Worm (Caenorhabditis elegans) whole organism, L1 larva: Measurements from ENCODE around the gene srh-265.

Experiments
- C16A3.4 ChIP-seq: fragments of 150-350 bp; optimal IDR thresholded peaks from 2 replicates; lab custom pipeline; 2014; ENCODE audit warnings: missing biosample characterization, missing genetic modification characterization
- Y116A8C.19 ChIP-seq: sonication (generic microtip); optimal IDR thresholded peaks from 2 replicates; lab custom pipeline; 2016; ENCODE audit warnings: missing compliant biosample characterization, missing genetic modification characterization, borderline replicate concordance
- aha-1 ChIP-seq: fragments of 150-350 bp; optimal IDR thresholded peaks from 2 replicates; lab custom pipeline; 2014; ENCODE audit warnings: missing biosample characterization, missing genetic modification characterization
- blmp-1 ChIP-seq: fragments of 150-350 bp; optimal IDR thresholded peaks from 2 replicates; lab custom pipeline; 2014; ENCODE audit warnings: missing biosample characterization, missing genetic modification characterization
- ceh-63 ChIP-seq: fragments of 200-800 bp; sonication (Bioruptor generic); optimal IDR thresholded peaks from 2 replicates; lab custom pipeline; 2018; ENCODE audit warnings: mild to moderate bottlenecking, missing genetic modification characterization, missing compliant biosample characterization
- ces-1 ChIP-seq: fragments of 150-350 bp; optimal IDR thresholded peaks from 2 replicates; lab custom pipeline; 2014; ENCODE audit warnings: missing biosample characterization, missing genetic modification reagents, missing genetic modification characterization
- dpl-1 ChIP-seq, 3 experiments: fragments of 150-350 bp in 2 of 3; sonication (generic microtip) in 1 of 3; optimal IDR thresholded peaks; 2 replicates each; lab custom pipeline; 2014 to 2017; ENCODE audit warnings: missing biosample characterization in 3 of 3, missing genetic modification characterization in 3 of 3, missing genetic modification reagents in 3 of 3
- efl-1 ChIP-seq, 4 experiments: fragments of 150-350 bp; optimal IDR thresholded peaks in 3 of 4; peaks in 1 of 4; 1 replicate in 1 of 4; 2 replicates in 3 of 4; lab custom pipeline; 2014; ENCODE audit warnings: missing biosample characterization in 2 of 4, missing genetic modification characterization in 2 of 4, missing genetic modification reagents in 2 of 4
- efl-3 ChIP-seq: fragments of 200-800 bp; sonication (Bioruptor generic); optimal IDR thresholded peaks from 2 replicates; lab custom pipeline; 2018; ENCODE audit warnings: mild to moderate bottlenecking, missing genetic modification characterization, missing compliant biosample characterization
- egl-27 ChIP-seq, 2 experiments: fragments of 150-350 bp in 1 of 2; sonication (generic microtip); optimal IDR thresholded peaks; 3 replicates each; lab custom pipeline; 2017 to 2018; ENCODE audit warnings: missing biosample characterization in 2 of 2, missing genetic modification characterization in 2 of 2, missing genetic modification reagents in 2 of 2
- elt-2 ChIP-seq: sonication (generic microtip); optimal IDR thresholded peaks from 2 replicates; lab custom pipeline; 2016; ENCODE audit warnings: missing genetic modification characterization, mild to moderate bottlenecking, inconsistent platforms, missing compliant biosample characterization, missing genetic modification reagents
- fkh-10 ChIP-seq: sonication (generic microtip); optimal IDR thresholded peaks from 2 replicates; lab custom pipeline; 2017; ENCODE audit warnings: missing biosample characterization, missing genetic modification reagents, missing genetic modification characterization
- fkh-8 ChIP-seq: sonication (generic microtip); optimal IDR thresholded peaks from 2 replicates; lab custom pipeline; 2016; ENCODE audit warnings: mild to moderate bottlenecking, missing genetic modification characterization, missing compliant biosample characterization
- hpl-2 ChIP-seq: fragments of 150-350 bp; optimal IDR thresholded peaks from 2 replicates; lab custom pipeline; 2014; ENCODE audit warnings: missing biosample characterization, missing genetic modification reagents, missing genetic modification characterization
- irx-1 ChIP-seq: sonication (generic microtip); optimal IDR thresholded peaks from 2 replicates; lab custom pipeline; 2016; ENCODE audit warnings: missing genetic modification characterization, missing compliant biosample characterization
- lin-13 ChIP-seq: fragments of 150-350 bp; optimal IDR thresholded peaks from 2 replicates; lab custom pipeline; 2014; ENCODE audit warnings: missing biosample characterization, missing genetic modification reagents, missing genetic modification characterization
- lin-35 ChIP-seq, 2 experiments: fragments of 150-350 bp; optimal IDR thresholded peaks; 2 replicates each; lab custom pipeline; 2014; ENCODE audit warnings: missing biosample characterization in 2 of 2, missing genetic modification characterization in 2 of 2, missing genetic modification reagents in 2 of 2
- lin-39 ChIP-seq: fragments of 150-350 bp; optimal IDR thresholded peaks from 2 replicates; lab custom pipeline; 2014; ENCODE audit warnings: missing biosample characterization, missing genetic modification reagents, missing genetic modification characterization
- lsy-2 ChIP-seq, 2 experiments: fragments of 150-350 bp; optimal IDR thresholded peaks; 2 replicates each; lab custom pipeline; 2014; ENCODE audit warnings: missing biosample characterization in 2 of 2, missing genetic modification characterization in 2 of 2
- mdl-1 ChIP-seq, 2 experiments: fragments of 150-350 bp; optimal IDR thresholded peaks; 2 replicates each; lab custom pipeline; 2014 to 2017; ENCODE audit warnings: missing biosample characterization in 2 of 2, missing genetic modification characterization in 2 of 2, inconsistent platforms in 1 of 2
- mef-2 ChIP-seq: fragments of 150-350 bp; optimal IDR thresholded peaks from 2 replicates; lab custom pipeline; 2014; ENCODE audit warnings: missing biosample characterization, missing genetic modification characterization
- nhr-19 ChIP-seq: fragments of 200-800 bp; sonication (Bioruptor generic); conservative IDR thresholded peaks from 2 replicates; pipeline ENCODE4 v1.3.6; 2022; ENCODE audit warnings: missing genetic modification characterization, missing compliant biosample characterization
- nhr-20 ChIP-seq: sonication (generic microtip); optimal IDR thresholded peaks from 2 replicates; lab custom pipeline; 2016; ENCODE audit warnings: mild to moderate bottlenecking, missing genetic modification characterization, missing compliant biosample characterization
- nhr-47 ChIP-seq: sonication (generic microtip); optimal IDR thresholded peaks from 2 replicates; lab custom pipeline; 2016; ENCODE audit warnings: mild to moderate bottlenecking, missing genetic modification characterization, moderate library complexity, missing compliant biosample characterization
- nhr-84 ChIP-seq: sonication (generic microtip); optimal IDR thresholded peaks from 2 replicates; lab custom pipeline; 2017; ENCODE audit warnings: missing biosample characterization, missing genetic modification characterization
- rnt-1 ChIP-seq: sonication (generic microtip); optimal IDR thresholded peaks from 2 replicates; lab custom pipeline; 2016; ENCODE audit warnings: mild to moderate bottlenecking, missing genetic modification characterization, moderate library complexity, missing compliant biosample characterization
- snpc-4 ChIP-seq: fragments of 150-350 bp; optimal IDR thresholded peaks from 2 replicates; lab custom pipeline; 2014; ENCODE audit warnings: missing biosample characterization, missing genetic modification characterization
- snu-23 ChIP-seq: sonication (generic microtip); optimal IDR thresholded peaks from 2 replicates; lab custom pipeline; 2016; ENCODE audit warnings: missing genetic modification characterization, missing compliant biosample characterization
- sox-4 ChIP-seq: sonication (generic microtip); optimal IDR thresholded peaks from 2 replicates; lab custom pipeline; 2016; ENCODE audit warnings: missing genetic modification characterization, missing compliant biosample characterization
- tlp-1 ChIP-seq: fragments of 150-350 bp; optimal IDR thresholded peaks from 2 replicates; lab custom pipeline; 2014; ENCODE audit warnings: missing biosample characterization, missing genetic modification characterization
- unc-62 ChIP-seq: fragments of 150-350 bp; optimal IDR thresholded peaks from 2 replicates; lab custom pipeline; 2014; ENCODE audit warnings: missing biosample characterization, missing genetic modification reagents, missing genetic modification characterization
- unc-86 ChIP-seq: sonication (generic microtip); optimal IDR thresholded peaks from 2 replicates; lab custom pipeline; 2016; ENCODE audit warnings: missing genetic modification characterization, missing compliant biosample characterization
- xbp-1 ChIP-seq: sonication (generic microtip); optimal IDR thresholded peaks from 2 replicates; lab custom pipeline; 2016; ENCODE audit warnings: missing genetic modification characterization, missing compliant biosample characterization
- zag-1 ChIP-seq: fragments of 150-350 bp; optimal IDR thresholded peaks from 2 replicates; lab custom pipeline; 2014; ENCODE audit warnings: missing biosample characterization, missing genetic modification characterization
- zip-4 ChIP-seq: fragments of 200-800 bp; sonication (Bioruptor generic); optimal IDR thresholded peaks from 2 replicates; lab custom pipeline; 2018; ENCODE audit warnings: mild to moderate bottlenecking, missing genetic modification characterization, moderate library complexity, missing compliant biosample characterization

srh-265 gene

DNA sequence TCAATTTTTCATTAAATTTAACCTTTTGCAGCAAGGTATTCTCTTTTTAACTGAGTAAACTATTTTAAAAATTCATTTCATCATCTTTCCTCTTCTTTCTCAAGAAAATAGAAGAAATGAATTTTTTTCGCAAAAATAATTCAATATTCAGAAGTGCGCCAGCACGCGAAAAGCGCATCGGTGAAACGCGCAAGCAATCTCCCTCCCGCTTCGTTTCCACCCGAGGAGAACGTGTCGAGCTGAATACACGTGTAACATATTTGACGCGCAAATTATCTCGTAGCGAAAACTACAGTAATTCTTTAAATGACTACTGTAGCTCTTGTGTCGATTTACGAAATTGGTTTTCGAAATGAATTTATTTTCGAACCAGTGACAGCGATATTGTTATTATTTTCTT is 24.0 kb upstream of the srh-265 start:
- TF ChIP-seq snpc-4 (tag; lab: Kevin White, UChicago) (no peak), sox-4 (tag; lab: Kevin White, UChicago) (no peak), nhr-19 (GFP tag; lab: Robert Waterston, UW) (no peak), ces-1 (GFP tag; lab: Kevin White, UChicago) (no peak), efl-1 (optimal IDR thresholded peaks at IDR 0.05; lab: Kevin White, UChicago) (no peak), efl-1 (GFP tag; optimal IDR thresholded peaks at IDR 0.05 in 1 of 2; lab: Kevin White, UChicago) (no peak)

DNA sequence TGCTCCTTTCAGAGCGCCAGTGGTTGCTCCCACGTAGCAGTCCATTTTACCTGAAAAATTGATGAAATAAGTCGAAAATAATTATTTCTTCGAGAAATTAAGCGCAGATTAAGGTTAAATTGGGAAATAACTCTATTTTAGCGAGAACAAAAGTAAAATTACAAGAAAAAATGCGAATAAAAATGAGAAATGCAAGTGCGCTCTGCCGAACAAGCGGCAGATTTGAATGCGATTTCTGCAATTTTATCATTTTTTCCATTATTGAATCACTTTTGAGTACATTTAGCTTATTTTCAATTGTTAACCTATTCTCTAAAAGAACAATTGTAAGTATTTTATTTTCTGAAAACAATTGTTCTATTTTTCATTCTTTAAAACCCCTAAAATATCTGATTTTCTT is 21.1 kb upstream of the srh-265 start, which contains the start of gene T06E6.1:
T06E6.1 (minus strand) TSS at position 56 of the 400 bp plus-strand sequence.
- TF ChIP-seq sox-4 (tag; lab: Kevin White, UChicago) = no peak
- TF ChIP-seq lin-35 (GFP tag; optimal IDR thresholded peaks at IDR 0.05; lab: Kevin White, UChicago) = peak; percentile 68 to 90
- TF ChIP-seq tlp-1 (tag; lab: Kevin White, UChicago) = no peak
- no peak for TF ChIP-seq fkh-10 (GFP tag; lab: Kevin White, UChicago)
- TF ChIP-seq mef-2 (tag; lab: Kevin White, UChicago) = no peak
- no peak for TF ChIP-seq C16A3.4 (tag; lab: Kevin White, UChicago)
- TF ChIP-seq efl-3 (GFP tag; lab: Kevin White, UChicago) = no peak
- no peak for TF ChIP-seq snu-23
- no peak for TF ChIP-seq nhr-47 (tag; lab: Kevin White, UChicago)
- no peak for TF ChIP-seq blmp-1 (tag; lab: Kevin White, UChicago)
- no peak for TF ChIP-seq mdl-1 (tag; optimal IDR thresholded peaks at IDR 0.05; lab: Kevin White, UChicago)
- TF ChIP-seq egl-27 (tag; optimal IDR thresholded peaks at IDR 0.05; lab: Kevin White, UChicago) = no peak
- no peak for TF ChIP-seq nhr-20 (tag; lab: Kevin White, UChicago)
- TF ChIP-seq aha-1 (tag; lab: Kevin White, UChicago) = no peak
- TF ChIP-seq nhr-84 (tag; lab: Kevin White, UChicago) = no peak
- TF ChIP-seq fkh-8 = no peak
- peak; percentile 39 to 78 for TF ChIP-seq efl-1 (optimal IDR thresholded peaks at IDR 0.05; lab: Kevin White, UChicago)
- peak; percentile 86 to 98 for TF ChIP-seq efl-1 (GFP tag; optimal IDR thresholded peaks at IDR 0.05 in 1 of 2; lab: Kevin White, UChicago)
- no peak for TF ChIP-seq ceh-63
- no peak for TF ChIP-seq Y116A8C.19 (tag; lab: Kevin White, UChicago)
- no peak for TF ChIP-seq hpl-2 (GFP tag; lab: Kevin White, UChicago)
- TF ChIP-seq lsy-2 (tag; optimal IDR thresholded peaks at IDR 0.05; lab: Kevin White, UChicago) = peak in 1 of 2 experiments; percentile 7
- no peak for TF ChIP-seq lin-39 (tag; lab: Kevin White, UChicago)
- no peak for TF ChIP-seq ces-1 (GFP tag; lab: Kevin White, UChicago)
- TF ChIP-seq dpl-1 (GFP tag; optimal IDR thresholded peaks at IDR 0.05; lab: Kevin White, UChicago) = peak; percentile 66 to 86 (median 77)
- TF ChIP-seq zag-1 (tag; lab: Kevin White, UChicago) = no peak
- no peak for TF ChIP-seq zip-4 (GFP tag; lab: Kevin White, UChicago)

DNA sequence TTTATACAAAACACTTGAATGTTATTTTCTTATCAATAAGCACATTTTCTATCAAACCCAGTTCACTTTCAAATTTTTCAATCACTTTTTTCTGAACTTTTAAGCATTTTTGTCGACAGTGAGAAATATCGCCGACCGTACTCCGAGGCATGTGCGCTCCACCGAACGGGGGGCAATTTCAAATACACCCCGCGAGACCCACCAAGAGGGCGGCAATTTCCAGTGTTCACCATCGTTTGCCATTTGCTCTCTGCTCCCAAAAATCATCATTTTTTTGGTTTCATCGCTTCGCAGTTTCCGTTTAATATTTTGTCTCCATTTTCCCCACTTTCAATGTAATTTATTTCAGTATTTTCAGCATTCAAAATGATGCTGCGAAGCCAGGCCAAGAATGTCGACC is 20.7 kb upstream of the srh-265 start, which contains the start of gene cyb-3:
cyb-3 (plus strand) TSS at position 350 of the 400 bp plus-strand sequence.
- TF ChIP-seq efl-1 (optimal IDR thresholded peaks at IDR 0.05; lab: Kevin White, UChicago) (no peak), efl-1 (GFP tag; optimal IDR thresholded peaks at IDR 0.05 in 1 of 2; lab: Kevin White, UChicago) (peak in 1 of 2 experiments; percentile 95), lin-35 (GFP tag; optimal IDR thresholded peaks at IDR 0.05; lab: Kevin White, UChicago) (peak in 1 of 2 experiments; percentile 7), rnt-1 (tag; lab: Kevin White, UChicago) (no peak)

DNA sequence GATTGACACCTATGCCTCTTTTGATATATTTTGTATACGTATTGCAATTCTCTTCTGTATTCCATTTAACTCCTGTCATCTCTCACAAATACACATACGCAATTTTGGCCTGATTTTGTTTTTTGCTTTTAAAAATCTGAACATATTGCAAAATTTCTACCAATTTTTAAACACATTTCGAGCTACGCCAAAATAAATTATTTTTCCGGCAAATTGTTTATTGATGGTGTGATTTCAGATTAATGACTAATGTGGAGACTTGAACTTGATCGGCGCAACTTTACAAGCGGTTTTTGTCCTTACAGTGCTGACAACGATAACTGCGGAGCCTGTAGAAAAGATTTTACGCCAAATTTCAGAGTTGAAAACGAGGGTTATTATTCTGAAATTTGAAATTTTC is 18.9 kb upstream of the srh-265 start:
- TF ChIP-seq lin-13 (no peak), rnt-1 (tag; lab: Kevin White, UChicago) (no peak), elt-2 (tag; lab: Kevin White, UChicago) (no peak), fkh-10 (GFP tag; lab: Kevin White, UChicago) (no peak), unc-86 (no peak), unc-62 (GFP tag; lab: Kevin White, UChicago) (no peak), hpl-2 (GFP tag; lab: Kevin White, UChicago) (no peak), lin-39 (tag; lab: Kevin White, UChicago) (no peak), xbp-1 (no peak), mef-2 (tag; lab: Kevin White, UChicago) (no peak), nhr-84 (tag; lab: Kevin White, UChicago) (no peak), irx-1 (tag; lab: Kevin White, UChicago) (no peak), nhr-47 (tag; lab: Kevin White, UChicago) (no peak)
